Worm (Caenorhabditis elegans) whole organism, young adult: ENCODE measurements around the gene eat-4.
A peak's percentile ranks its signal among the peaks of the same experiment; 100 is the strongest.

Experiments
- B0019.2 ChIP-seq: fragments of 200-800 bp; sonication (Bioruptor generic); conservative IDR thresholded peaks from 2 replicates; pipeline ENCODE4 v1.3.6; 2022; ENCODE audit warnings: missing genetic modification reagents, missing genetic modification characterization, missing compliant biosample characterization
- B0035.1 ChIP-seq: sonication (generic microtip); optimal IDR thresholded peaks from 2 replicates; lab custom pipeline; 2016; ENCODE audit warnings: missing genetic modification characterization, mild to moderate bottlenecking, missing compliant biosample characterization, missing genotype, missing genetic modification reagents
- B0336.3 ChIP-seq: fragments of 200-800 bp; sonication (Bioruptor generic); IDR thresholded peaks from 2 replicates; pipeline ENCODE4 v1.3.6; 2022; ENCODE audit warnings: missing genetic modification characterization, missing compliant biosample characterization
- C06A6.2 ChIP-seq: fragments of 200-800 bp; sonication (Bioruptor generic); conservative IDR thresholded peaks from 2 replicates; pipeline ENCODE4 v1.3.6; 2022; ENCODE audit warnings: missing genetic modification characterization, missing compliant biosample characterization
- F10E7.11 ChIP-seq: sonication (generic microtip); optimal IDR thresholded peaks from 2 replicates; lab custom pipeline; 2017; ENCODE audit warnings: mild to moderate bottlenecking, missing genetic modification characterization, moderate library complexity, missing compliant biosample characterization
- F37B4.10 ChIP-seq: fragments of 200-800 bp; sonication (Bioruptor generic); IDR thresholded peaks from 2 replicates; pipeline ENCODE4 v1.3.6; 2022; ENCODE audit warnings: missing genetic modification characterization, missing compliant biosample characterization
- K11D2.4 ChIP-seq: fragments of 200-800 bp; sonication (Bioruptor generic); IDR thresholded peaks from 2 replicates; pipeline ENCODE4 v1.3.6; 2022; ENCODE audit warnings: missing genetic modification reagents, missing genetic modification characterization, missing compliant biosample characterization
- K12H6.12 ChIP-seq: fragments of 200-800 bp; sonication (Bioruptor generic); optimal IDR thresholded peaks from 2 replicates; lab custom pipeline; 2018; ENCODE audit warnings: mild to moderate bottlenecking, missing genetic modification characterization, missing compliant biosample characterization
- T07F8.4 ChIP-seq: sonication (generic microtip); optimal IDR thresholded peaks from 2 replicates; lab custom pipeline; 2016; ENCODE audit warnings: mild to moderate bottlenecking, missing genetic modification characterization, moderate library complexity, missing compliant biosample characterization
- Y53G8AR.9 ChIP-seq: fragments of 200-800 bp; sonication (Bioruptor generic); conservative IDR thresholded peaks from 2 replicates; pipeline ENCODE4 v1.3.6; 2022; ENCODE audit warnings: missing genetic modification reagents, missing genetic modification characterization, missing compliant biosample characterization
- Y67H2A.10 ChIP-seq: fragments of 200-800 bp; sonication (Bioruptor generic); conservative IDR thresholded peaks from 2 replicates; pipeline ENCODE4 v1.3.6; 2022; ENCODE audit warnings: missing genetic modification reagents, missing genetic modification characterization, missing compliant biosample characterization
- ZK185.1 ChIP-seq: sonication (generic microtip); optimal IDR thresholded peaks from 2 replicates; lab custom pipeline; 2016; ENCODE audit warnings: mild to moderate bottlenecking, missing genetic modification characterization, missing compliant biosample characterization; ENCODE audit not compliant: poor library complexity, severe bottlenecking
- atf-7 ChIP-seq: sonication (generic microtip); optimal IDR thresholded peaks from 2 replicates; lab custom pipeline; 2017; ENCODE audit warnings: mild to moderate bottlenecking, missing genetic modification characterization, missing compliant biosample characterization
- attf-6 ChIP-seq: fragments of 200-800 bp; sonication (Bioruptor generic); IDR thresholded peaks from 2 replicates; pipeline ENCODE4 v1.3.6; 2022; ENCODE audit warnings: missing genetic modification reagents, missing genetic modification characterization, missing compliant biosample characterization
- bed-1 ChIP-seq: fragments of 200-800 bp; sonication (Bioruptor generic); IDR thresholded peaks from 2 replicates; pipeline ENCODE4 v1.3.6; 2022; ENCODE audit warnings: missing genetic modification reagents, missing genetic modification characterization, missing compliant biosample characterization
- ceh-100 ChIP-seq: fragments of 200-800 bp; sonication (Bioruptor generic); IDR thresholded peaks from 2 replicates; pipeline ENCODE4 v1.3.6; 2022; ENCODE audit warnings: missing genetic modification reagents, missing genetic modification characterization, missing compliant biosample characterization
- ceh-79 ChIP-seq: sonication (generic microtip); optimal IDR thresholded peaks from 2 replicates; lab custom pipeline; 2017; ENCODE audit warnings: mild to moderate bottlenecking, missing genetic modification characterization, missing compliant biosample characterization
- efl-1 ChIP-seq: fragments of 150-350 bp; optimal IDR thresholded peaks from 2 replicates; lab custom pipeline; 2014; ENCODE audit warnings: missing biosample characterization, missing genetic modification reagents, missing genetic modification characterization
- ets-4 ChIP-seq: fragments of 200-800 bp; sonication (Bioruptor generic); optimal IDR thresholded peaks from 2 replicates; lab custom pipeline; 2018; ENCODE audit warnings: mild to moderate bottlenecking, missing genetic modification characterization, missing compliant biosample characterization
- fkh-3 ChIP-seq: sonication (generic microtip); optimal IDR thresholded peaks from 2 replicates; lab custom pipeline; 2016; ENCODE audit warnings: mild to moderate bottlenecking, missing genetic modification characterization, missing compliant biosample characterization
- hmg-20 ChIP-seq: fragments of 200-800 bp; sonication (Bioruptor generic); IDR thresholded peaks from 2 replicates; pipeline ENCODE4 v1.3.6; 2022; ENCODE audit warnings: missing genetic modification reagents, missing genetic modification characterization, missing compliant biosample characterization
- hrde-1 ChIP-seq: sonication (generic microtip); optimal IDR thresholded peaks from 2 replicates; lab custom pipeline; 2016; ENCODE audit warnings: missing genetic modification characterization, mild to moderate bottlenecking, missing compliant biosample characterization, moderate library complexity, missing genotype, missing genetic modification reagents, borderline replicate concordance
- lin-26 ChIP-seq: fragments of 200-800 bp; sonication (Bioruptor generic); IDR thresholded peaks from 2 replicates; pipeline ENCODE4 v1.3.6; 2022; ENCODE audit warnings: missing genetic modification reagents, missing genetic modification characterization, missing compliant biosample characterization
- madf-3 ChIP-seq: fragments of 200-800 bp; sonication (Bioruptor generic); IDR thresholded peaks from 2 replicates; pipeline ENCODE4 v1.3.6; 2022; ENCODE audit warnings: missing genetic modification reagents, missing genetic modification characterization, missing compliant biosample characterization
- mes-4 ChIP-seq: sonication (generic microtip); optimal IDR thresholded peaks from 2 replicates; lab custom pipeline; 2016; ENCODE audit warnings: missing genotype, missing genetic modification characterization, missing compliant biosample characterization
- nfya-1 ChIP-seq: sonication (generic microtip); optimal IDR thresholded peaks from 2 replicates; lab custom pipeline; 2017; ENCODE audit warnings: antibody characterized with exemption, missing compliant biosample characterization, missing genetic modification characterization, borderline replicate concordance; ENCODE audit not compliant: insufficient read depth
- nhr-120 ChIP-seq: fragments of 200-800 bp; sonication (Bioruptor generic); IDR thresholded peaks from 2 replicates; pipeline ENCODE4 v1.3.6; 2022; ENCODE audit warnings: missing genetic modification characterization, missing compliant biosample characterization
- nhr-179 ChIP-seq: sonication (generic microtip); optimal IDR thresholded peaks from 2 replicates; lab custom pipeline; 2016; ENCODE audit warnings: mild to moderate bottlenecking, missing genetic modification characterization, missing compliant biosample characterization
- pbrm-1 ChIP-seq: fragments of 200-800 bp; sonication (Bioruptor generic); IDR thresholded peaks from 2 replicates; pipeline ENCODE4 v1.3.6; 2022; ENCODE audit warnings: missing genetic modification reagents, missing genetic modification characterization, missing compliant biosample characterization
- rec-8 ChIP-seq, 2 experiments: sonication (generic microtip); optimal IDR thresholded peaks; 2 replicates each; lab custom pipeline; 2016; ENCODE audit warnings: mild to moderate bottlenecking in 2 of 2, missing genetic modification characterization in 2 of 2, missing genetic modification reagents in 2 of 2, missing genotype in 2 of 2, missing biosample characterization in 1 of 2, missing compliant biosample characterization in 1 of 2, moderate library complexity in 1 of 2
- snpc-1.1 ChIP-seq: sonication (generic microtip); optimal IDR thresholded peaks from 2 replicates; lab custom pipeline; 2017; ENCODE audit warnings: missing genetic modification characterization, mild to moderate bottlenecking, missing compliant biosample characterization, antibody characterized with exemption, moderate library complexity, missing genotype, missing genetic modification reagents; ENCODE audit not compliant: insufficient read depth
- somi-1 ChIP-seq: fragments of 200-800 bp; sonication (Bioruptor generic); optimal IDR thresholded peaks from 2 replicates; lab custom pipeline; 2018; ENCODE audit warnings: mild to moderate bottlenecking, missing genetic modification characterization, missing compliant biosample characterization
- ztf-18 ChIP-seq: sonication (generic microtip); optimal IDR thresholded peaks from 2 replicates; lab custom pipeline; 2016; ENCODE audit warnings: missing genotype, mild to moderate bottlenecking, missing genetic modification characterization, missing compliant biosample characterization
- ztf-26 ChIP-seq: sonication (generic microtip); optimal IDR thresholded peaks from 2 replicates; lab custom pipeline; 2017; ENCODE audit warnings: missing genetic modification characterization, missing compliant biosample characterization

Gene eat-4

ce11 chrIII:9149132-9149531 is 12.4 kb downstream of the eat-4 start:
- TF ChIP-seq ZK185.1 (tag; lab: Kevin White, UChicago) (no peak), snpc-1.1 (tag; lab: Kevin White, UChicago) (no peak), T07F8.4 (no peak), pbrm-1 (GFP tag; lab: Robert Waterston, UW) (no peak)

ce11 chrIII:9151782-9152181 is 15.1 kb downstream of the eat-4 start:
- no peak for TF ChIP-seq ceh-79 (tag; lab: Kevin White, UChicago)

DNA sequence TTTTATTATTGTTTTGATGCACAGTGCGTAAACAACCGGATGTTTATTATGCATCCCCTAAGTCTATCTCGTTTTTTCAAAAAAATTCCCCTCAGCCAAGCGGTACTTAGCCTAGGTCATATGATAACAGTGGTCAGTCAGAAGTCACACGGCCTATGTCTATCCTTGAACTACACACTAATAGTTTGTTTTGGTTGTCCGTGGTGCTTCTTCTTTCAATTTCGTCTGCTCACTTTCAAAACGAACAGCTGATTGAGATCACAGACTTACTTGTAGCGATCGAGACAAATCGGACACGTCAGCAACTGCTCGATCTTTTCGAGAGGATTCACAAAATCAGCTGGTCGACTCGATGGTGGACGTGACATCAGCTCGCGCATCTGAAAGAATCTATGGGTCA is 16.3 kb downstream of the eat-4 start:
- no peak for TF ChIP-seq F37B4.10 (GFP tag; lab: Robert Waterston, UW)
- TF ChIP-seq somi-1 (GFP tag; lab: Kevin White, UChicago), result peak; percentile 35
- no peak for TF ChIP-seq ztf-18 (tag; lab: Kevin White, UChicago)

DNA sequence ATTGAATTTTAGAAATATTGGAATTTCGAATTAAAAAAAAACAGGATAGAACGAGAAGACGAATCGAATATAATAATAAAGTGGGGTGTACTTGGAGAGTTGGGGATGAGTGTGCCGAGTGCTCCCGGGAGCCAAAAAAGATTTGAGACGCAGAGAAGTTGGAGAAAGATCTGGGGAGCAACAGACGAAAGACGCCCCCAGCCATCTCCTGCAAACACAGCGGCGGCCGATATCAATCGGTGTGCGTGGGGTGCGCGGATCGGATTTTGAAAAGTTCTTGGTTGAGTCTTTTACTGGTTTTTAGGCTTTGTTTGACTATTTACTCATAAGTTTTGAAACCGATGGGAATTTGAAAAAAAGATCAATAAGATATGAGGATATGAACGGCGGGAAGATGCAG is 17.1 kb downstream of the eat-4 start, which contains the start of gene nhl-1:
Gene nhl-1 (minus strand): TSS at position 101 of the 400 bp plus-strand sequence.
- no peak for TF ChIP-seq K11D2.4 (GFP tag; lab: Robert Waterston, UW)
- TF ChIP-seq B0336.3 (GFP tag; lab: Robert Waterston, UW), result no peak
- TF ChIP-seq ets-4, result no peak
- TF ChIP-seq fkh-3 (tag; lab: Kevin White, UChicago), result no peak
- TF ChIP-seq Y67H2A.10, result no peak
- no peak for TF ChIP-seq bed-1 (GFP tag; lab: Robert Waterston, UW)
- TF ChIP-seq pbrm-1 (GFP tag; lab: Robert Waterston, UW), result no peak
- no peak for TF ChIP-seq rec-8 (tag; optimal IDR thresholded peaks at IDR 0.05; lab: Kevin White, UChicago)
- TF ChIP-seq nfya-1 (tag; lab: Kevin White, UChicago), result no peak
- TF ChIP-seq Y53G8AR.9 (GFP tag; lab: Robert Waterston, UW), result no peak

ce11 chrIII:9154766-9155165 is 18.1 kb downstream of the eat-4 start, which contains the start of gene irld-34:
Gene irld-34, plus strand, starts transcription at chrIII:9155066.
- TF ChIP-seq attf-6 (GFP tag; lab: Robert Waterston, UW) (no peak), efl-1 (no peak), hmg-20 (GFP tag; lab: Robert Waterston, UW) (no peak), hrde-1 (tag; lab: Kevin White, UChicago) (no peak), mes-4 (tag; lab: Kevin White, UChicago) (no peak), madf-3 (GFP tag; lab: Robert Waterston, UW) (no peak), lin-26 (GFP tag; lab: Robert Waterston, UW) (no peak), C06A6.2 (GFP tag; lab: Robert Waterston, UW) (no peak), Y53G8AR.9 (GFP tag; lab: Robert Waterston, UW) (no peak), ceh-100 (GFP tag; lab: Robert Waterston, UW) (no peak), bed-1 (GFP tag; lab: Robert Waterston, UW) (no peak), nhr-179 (tag; lab: Kevin White, UChicago) (no peak), nhr-120 (GFP tag; lab: Robert Waterston, UW) (no peak), K12H6.12 (tag; lab: Kevin White, UChicago) (no peak), F10E7.11 (tag; lab: Kevin White, UChicago) (no peak), atf-7 (tag; lab: Kevin White, UChicago) (no peak), ztf-26 (tag; lab: Kevin White, UChicago) (no peak), K11D2.4 (GFP tag; lab: Robert Waterston, UW) (no peak), B0019.2 (GFP tag; lab: Robert Waterston, UW) (no peak), B0035.1 (no peak)
